Worm (Caenorhabditis elegans): ENCODE results near the gene mcm-5.

DNA sequence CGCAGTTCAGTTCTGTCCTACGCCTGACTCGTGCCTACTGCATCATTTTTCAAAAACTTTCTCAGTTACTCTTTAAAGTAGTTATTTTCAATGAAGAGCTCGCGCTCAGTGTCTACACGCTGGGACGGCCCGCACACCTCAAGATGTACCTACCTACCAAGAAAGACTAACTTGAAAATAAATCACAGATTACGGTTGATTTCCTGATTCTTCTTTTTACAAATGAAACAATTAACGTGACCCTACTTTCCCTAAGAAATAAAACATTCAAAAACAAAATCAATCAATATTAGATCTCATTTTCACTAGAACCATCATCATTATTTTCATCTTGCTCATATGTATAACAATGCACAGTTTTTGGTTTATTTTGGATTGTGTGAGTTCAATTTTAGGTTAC is 30.3 kb upstream of the mcm-5 start, which contains the start of gene H38K22.7:
- TF ChIP-seq jun-1 (tag; optimal IDR thresholded peaks at IDR 0.05) (no peak), nhr-11 (tag; optimal IDR thresholded peaks at IDR 0.05) (no peak), skn-1 (tag; optimal IDR thresholded peaks at IDR 0.05) (no peak), lin-15B (tag; optimal IDR thresholded peaks at IDR 0.05) (no peak), fos-1 (tag; optimal IDR thresholded peaks at IDR 0.05) (no peak), pqm-1 (tag; optimal IDR thresholded peaks at IDR 0.05) (no peak), ceh-82 (tag; optimal IDR thresholded peaks at IDR 0.05) (no peak), fkh-10 (GFP tag; optimal IDR thresholded peaks at IDR 0.05) (no peak), nhr-76 (tag; optimal IDR thresholded peaks at IDR 0.05) (no peak), nhr-23 (tag; optimal IDR thresholded peaks at IDR 0.05) (no peak), aly-2 (tag; optimal IDR thresholded peaks at IDR 0.05) (no peak), ZK546.5 (tag; optimal IDR thresholded peaks at IDR 0.05) (no peak), mml-1 (tag; optimal IDR thresholded peaks at IDR 0.05) (no peak), ceh-16 (tag; optimal IDR thresholded peaks at IDR 0.05) (no peak)
